Worm (Caenorhabditis elegans) whole organism, L3 larva: Measurements from ENCODE around the gene cutl-12.

ENCODE experiments used
- nhr-43 ChIP-seq: sonication (generic microtip); optimal IDR thresholded peaks from 2 replicates; lab custom pipeline; 2016; ENCODE audit warnings: mild to moderate bottlenecking, missing genetic modification characterization, missing compliant biosample characterization; ENCODE audit not compliant: poor library complexity, severe bottlenecking
- pha-4 ChIP-seq: fragments of 150-350 bp; optimal IDR thresholded peaks from 2 replicates; lab custom pipeline; 2014; ENCODE audit warnings: missing biosample characterization, missing genetic modification reagents, missing genetic modification characterization

DNA sequence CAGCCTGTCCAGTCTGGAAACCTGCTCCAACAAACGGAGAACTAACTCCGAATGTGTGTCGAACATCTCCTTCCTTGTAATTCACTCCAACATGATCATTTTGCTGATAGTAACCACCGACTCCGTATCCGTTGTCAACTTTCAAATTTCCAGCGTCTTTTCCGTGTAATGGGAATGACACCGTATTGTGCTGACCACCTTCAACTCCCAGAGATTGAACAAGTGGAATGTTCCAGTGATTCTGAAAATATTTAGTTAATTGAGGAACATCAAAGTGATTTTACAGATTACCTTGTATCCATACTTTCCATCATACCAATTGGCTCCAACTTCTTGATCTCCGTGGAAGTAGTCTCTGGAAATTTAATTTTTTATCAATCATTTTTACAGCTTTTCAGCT, 6.4 kb downstream of the cutl-12 start:
- TF ChIP-seq nhr-43 (tag; lab: Kevin White, UChicago) (no peak), pha-4 (tag; lab: Kevin White, UChicago) (no peak)
